Worm (Caenorhabditis elegans) whole organism, young adult: ENCODE data around the gene F59A7.2.
A peak's percentile ranks its signal among the peaks of the same experiment; 100 is the strongest.

ENCODE experiments used
- C17E4.6 ChIP-seq: fragments of 200-800 bp; sonication (Bioruptor generic); IDR thresholded peaks from 2 replicates; pipeline ENCODE4 v1.3.6; 2022; ENCODE audit warnings: missing genetic modification reagents, missing genetic modification characterization, missing compliant biosample characterization
- F52B5.7 ChIP-seq: sonication (generic microtip); optimal IDR thresholded peaks from 2 replicates; lab custom pipeline; 2016; ENCODE audit warnings: mild to moderate bottlenecking, missing genetic modification characterization, missing compliant biosample characterization
- ceh-79 ChIP-seq: sonication (generic microtip); optimal IDR thresholded peaks from 2 replicates; lab custom pipeline; 2017; ENCODE audit warnings: mild to moderate bottlenecking, missing genetic modification characterization, missing compliant biosample characterization
- dpff-1 ChIP-seq: sonication (generic microtip); optimal IDR thresholded peaks from 2 replicates; lab custom pipeline; 2017; ENCODE audit warnings: mild to moderate bottlenecking, missing genetic modification characterization, missing compliant biosample characterization
- egl-44 ChIP-seq: fragments of 200-800 bp; sonication (Bioruptor generic); IDR thresholded peaks from 2 replicates; pipeline ENCODE4 v1.3.6; 2022; ENCODE audit warnings: missing genetic modification reagents, missing genetic modification characterization, missing compliant biosample characterization
- hmg-1.2 ChIP-seq: fragments of 200-800 bp; sonication (Bioruptor generic); IDR thresholded peaks from 2 replicates; pipeline ENCODE4 v1.3.6; 2022; ENCODE audit warnings: missing genetic modification reagents, missing genetic modification characterization, missing compliant biosample characterization
- lin-35 ChIP-seq, 3 experiments: fragments of 150-350 bp in 2 of 3; sonication (generic microtip) in 1 of 3; optimal IDR thresholded peaks; 2 replicates each; lab custom pipeline; 2014 to 2018; ENCODE audit warnings: missing biosample characterization in 3 of 3, missing genetic modification characterization in 3 of 3, missing genetic modification reagents in 3 of 3
- madf-3 ChIP-seq: fragments of 200-800 bp; sonication (Bioruptor generic); IDR thresholded peaks from 2 replicates; pipeline ENCODE4 v1.3.6; 2022; ENCODE audit warnings: missing genetic modification reagents, missing genetic modification characterization, missing compliant biosample characterization
- rec-8 ChIP-seq, 2 experiments: sonication (generic microtip); optimal IDR thresholded peaks; 2 replicates each; lab custom pipeline; 2016; ENCODE audit warnings: mild to moderate bottlenecking in 2 of 2, missing genetic modification characterization in 2 of 2, missing genetic modification reagents in 2 of 2, missing genotype in 2 of 2, missing biosample characterization in 1 of 2, missing compliant biosample characterization in 1 of 2, moderate library complexity in 1 of 2
- sdz-38 ChIP-seq: sonication (generic microtip); optimal IDR thresholded peaks from 2 replicates; lab custom pipeline; 2016; ENCODE audit warnings: missing genotype, missing genetic modification characterization, missing compliant biosample characterization
- unc-62 ChIP-seq: fragments of 150-350 bp; optimal IDR thresholded peaks from 2 replicates; lab custom pipeline; 2014; ENCODE audit warnings: missing biosample characterization, missing genetic modification reagents, missing genetic modification characterization

DNA sequence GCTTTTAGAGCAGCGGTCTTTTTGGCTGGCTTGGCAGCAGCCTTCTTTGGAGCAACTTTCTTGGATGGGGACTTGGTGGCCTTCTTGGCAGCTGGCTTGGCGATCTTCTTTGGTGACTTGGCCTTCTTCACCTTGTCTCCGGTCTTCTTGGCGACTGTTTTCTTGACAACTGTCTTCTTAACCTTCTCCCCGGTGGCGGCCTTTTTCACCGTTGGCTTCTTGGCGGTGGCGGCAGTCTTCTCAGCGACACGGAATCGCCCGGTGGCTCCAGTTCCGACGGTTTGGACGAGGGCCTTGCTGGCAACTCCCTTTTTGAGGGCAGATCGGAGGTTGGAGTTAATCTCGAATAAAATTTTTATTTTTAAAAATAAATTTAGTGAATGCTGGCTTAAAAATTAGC is 14.3 kb upstream of the F59A7.2 start:
- no peak for TF ChIP-seq hmg-1.2 (GFP tag; lab: Robert Waterston, UW)
- no peak for TF ChIP-seq unc-62 (GFP tag; lab: Kevin White, UChicago)
- TF ChIP-seq F52B5.7 (tag; lab: Kevin White, UChicago): no peak
- no peak for TF ChIP-seq ceh-79
- TF ChIP-seq sdz-38 (tag; lab: Kevin White, UChicago): no peak
- TF ChIP-seq rec-8 (tag; optimal IDR thresholded peaks at IDR 0.05; lab: Kevin White, UChicago): no peak
- 0 out of 2 replicates have a peak, but pooled peaks have one; percentile 51 for TF ChIP-seq madf-3 (GFP tag; lab: Robert Waterston, UW)
- no peak for TF ChIP-seq dpff-1 (tag; lab: Kevin White, UChicago)
- TF ChIP-seq C17E4.6: no peak
- TF ChIP-seq egl-44 (GFP tag; lab: Robert Waterston, UW): no peak
- TF ChIP-seq lin-35 (GFP tag; optimal IDR thresholded peaks at IDR 0.05; lab: Kevin White, UChicago): no peak
